Worm (Caenorhabditis elegans) whole organism, L4 larva: Measurements from ENCODE around the gene rpl-42.

ENCODE experiments used
- D1046.2 ChIP-seq: fragments of 200-800 bp; sonication (Bioruptor generic); IDR thresholded peaks from 2 replicates; pipeline ENCODE4 v1.3.6; 2022; ENCODE audit warnings: missing genetic modification characterization, missing compliant biosample characterization
- F44E2.7 ChIP-seq: fragments of 200-800 bp; sonication (Bioruptor generic); IDR thresholded peaks from 2 replicates; pipeline ENCODE4 v2.1.2; 2022; ENCODE audit warnings: missing genetic modification characterization, missing compliant biosample characterization
- T20F7.1 ChIP-seq: fragments of 200-800 bp; sonication (Bioruptor generic); optimal IDR thresholded peaks from 2 replicates; lab custom pipeline; 2018; ENCODE audit warnings: mild to moderate bottlenecking, missing genetic modification characterization, missing compliant biosample characterization
- Y105C5A.15 ChIP-seq: fragments of 200-800 bp; sonication (Bioruptor generic); IDR thresholded peaks from 2 replicates; pipeline ENCODE4 v1.3.6; 2022; ENCODE audit warnings: missing genetic modification characterization, missing compliant biosample characterization
- Y48G9A.11 ChIP-seq: fragments of 200-800 bp; sonication (Bioruptor generic); IDR thresholded peaks from 2 replicates; pipeline ENCODE4 v1.3.6; 2022; ENCODE audit warnings: missing genetic modification reagents, missing genetic modification characterization, missing compliant biosample characterization
- Y5F2A.4 ChIP-seq: fragments of 200-800 bp; sonication (Bioruptor generic); optimal IDR thresholded peaks from 2 replicates; lab custom pipeline; 2018; ENCODE audit warnings: mild to moderate bottlenecking, missing genetic modification characterization, missing compliant biosample characterization
- ZK337.2 ChIP-seq: fragments of 200-800 bp; sonication (Bioruptor generic); IDR thresholded peaks from 2 replicates; pipeline ENCODE4 v1.3.6; 2022; ENCODE audit warnings: missing genetic modification reagents, missing genetic modification characterization, missing compliant biosample characterization
- ZK546.5 ChIP-seq, 2 experiments: sonication (generic microtip); optimal IDR thresholded peaks; 2 replicates each; lab custom pipeline; 2017; ENCODE audit warnings: missing biosample characterization in 2 of 2, missing genetic modification characterization in 2 of 2
- aly-2 ChIP-seq: sonication (generic microtip); optimal IDR thresholded peaks from 2 replicates; lab custom pipeline; 2018; ENCODE audit warnings: missing biosample characterization, missing genetic modification characterization
- ceh-20 ChIP-seq: fragments of 200-800 bp; sonication (Bioruptor generic); IDR thresholded peaks from 2 replicates; pipeline ENCODE4 v1.3.6; 2022; ENCODE audit warnings: missing genetic modification reagents, missing genetic modification characterization, missing compliant biosample characterization
- ceh-62 ChIP-seq: sonication (generic microtip); optimal IDR thresholded peaks from 2 replicates; lab custom pipeline; 2017; ENCODE audit warnings: missing biosample characterization, missing genetic modification characterization
- cey-2 ChIP-seq: sonication (generic microtip); optimal IDR thresholded peaks from 3 replicates; lab custom pipeline; 2017; ENCODE audit warnings: missing genetic modification characterization, mild to moderate bottlenecking, missing compliant biosample characterization, antibody characterized with exemption, borderline replicate concordance; ENCODE audit not compliant: insufficient read depth
- dmd-9 ChIP-seq: fragments of 200-800 bp; sonication (Bioruptor generic); IDR thresholded peaks from 2 replicates; pipeline ENCODE4 v1.3.6; 2022; ENCODE audit warnings: missing genetic modification reagents, missing genetic modification characterization, missing compliant biosample characterization
- dpl-1 ChIP-seq: fragments of 150-350 bp; optimal IDR thresholded peaks from 2 replicates; lab custom pipeline; 2014; ENCODE audit warnings: missing biosample characterization, missing genetic modification reagents, missing genetic modification characterization
- duxl-1 ChIP-seq: sonication (generic microtip); optimal IDR thresholded peaks from 2 replicates; lab custom pipeline; 2016; ENCODE audit warnings: mild to moderate bottlenecking, missing genetic modification characterization, moderate library complexity, missing compliant biosample characterization; ENCODE audit not compliant: poor library complexity
- dve-1 ChIP-seq: sonication (generic microtip); optimal IDR thresholded peaks from 2 replicates; lab custom pipeline; 2017; ENCODE audit warnings: antibody characterized with exemption, mild to moderate bottlenecking, missing genetic modification characterization, missing compliant biosample characterization; ENCODE audit not compliant: insufficient read depth
- fkh-10 ChIP-seq: fragments of 150-350 bp; optimal IDR thresholded peaks from 2 replicates; lab custom pipeline; 2014; ENCODE audit warnings: missing biosample characterization, missing genetic modification reagents, missing genetic modification characterization
- fos-1 ChIP-seq: fragments of 150-350 bp; optimal IDR thresholded peaks from 2 replicates; lab custom pipeline; 2014; ENCODE audit warnings: missing biosample characterization, missing genetic modification characterization
- hif-1 ChIP-seq, 2 experiments: sonication (generic microtip); optimal IDR thresholded peaks; 2 replicates each; lab custom pipeline; 2016 to 2017; ENCODE audit warnings: missing compliant biosample characterization in 2 of 2, missing genetic modification characterization in 2 of 2, missing genetic modification reagents in 2 of 2, missing genotype in 2 of 2, mild to moderate bottlenecking in 1 of 2
- hlh-11 ChIP-seq: fragments of 200-800 bp; sonication (Bioruptor generic); optimal IDR thresholded peaks from 2 replicates; lab custom pipeline; 2018; ENCODE audit warnings: mild to moderate bottlenecking, missing genetic modification characterization, missing compliant biosample characterization
- hmg-1.1 ChIP-seq: fragments of 200-800 bp; sonication (Bioruptor generic); IDR thresholded peaks from 2 replicates; pipeline ENCODE4 v1.3.6; 2022; ENCODE audit warnings: missing genetic modification reagents, missing genetic modification characterization, missing compliant biosample characterization
- lim-7 ChIP-seq: fragments of 200-800 bp; sonication (Bioruptor generic); IDR thresholded peaks from 2 replicates; pipeline ENCODE4 v1.3.6; 2022; ENCODE audit warnings: missing genetic modification characterization, missing compliant biosample characterization
- lin-15B ChIP-seq: fragments of 150-350 bp; sonication (generic microtip); optimal IDR thresholded peaks from 3 replicates; lab custom pipeline; 2014; ENCODE audit warnings: missing biosample characterization, missing genetic modification characterization
- lin-38 ChIP-seq: fragments of 200-800 bp; sonication (Bioruptor generic); IDR thresholded peaks from 2 replicates; pipeline ENCODE4 v1.3.6; 2022; ENCODE audit warnings: missing genetic modification reagents, missing genetic modification characterization, missing compliant biosample characterization
- lsy-2 ChIP-seq, 2 experiments: fragments of 150-350 bp in 1 of 2; sonication (generic microtip) in 1 of 2; optimal IDR thresholded peaks; 2 replicates each; lab custom pipeline; 2014 to 2017; ENCODE audit warnings: missing biosample characterization in 2 of 2, missing genetic modification characterization in 2 of 2
- madf-5 ChIP-seq, 2 experiments: fragments of 200-800 bp; sonication (Bioruptor generic); IDR thresholded peaks; 2 replicates each; pipeline ENCODE4 v1.3.6; 2022; ENCODE audit warnings: missing compliant biosample characterization in 2 of 2, missing genetic modification characterization in 2 of 2
- madf-9 ChIP-seq: fragments of 200-800 bp; sonication (Bioruptor generic); conservative IDR thresholded peaks from 2 replicates; pipeline ENCODE4 v1.3.6; 2022; ENCODE audit warnings: missing genetic modification reagents, missing genetic modification characterization, missing compliant biosample characterization
- mdl-1 ChIP-seq, 2 experiments: fragments of 150-350 bp in 1 of 2; sonication (generic microtip) in 1 of 2; optimal IDR thresholded peaks; 2 replicates each; lab custom pipeline; 2014 to 2017; ENCODE audit warnings: missing biosample characterization in 2 of 2, missing genetic modification characterization in 2 of 2
- mes-2 ChIP-seq: sonication (generic microtip); optimal IDR thresholded peaks from 2 replicates; lab custom pipeline; 2016; ENCODE audit warnings: missing genotype, mild to moderate bottlenecking, missing genetic modification characterization, missing compliant biosample characterization; ENCODE audit not compliant: poor library complexity, severe bottlenecking
- mxl-3 ChIP-seq: fragments of 200-800 bp; sonication (Bioruptor generic); optimal IDR thresholded peaks from 2 replicates; lab custom pipeline; 2018; ENCODE audit warnings: mild to moderate bottlenecking, missing genetic modification characterization, missing compliant biosample characterization
- nhr-11 ChIP-seq: fragments of 150-350 bp; optimal IDR thresholded peaks from 2 replicates; lab custom pipeline; 2014; ENCODE audit warnings: missing biosample characterization, missing genetic modification characterization
- nhr-237 ChIP-seq: sonication (generic microtip); optimal IDR thresholded peaks from 2 replicates; lab custom pipeline; 2017; ENCODE audit warnings: missing biosample characterization, missing genetic modification characterization
- nhr-28 ChIP-seq: fragments of 150-350 bp; optimal IDR thresholded peaks from 2 replicates; lab custom pipeline; 2014; ENCODE audit warnings: missing biosample characterization, missing genetic modification characterization
- nhr-42 ChIP-seq: fragments of 200-800 bp; sonication (Bioruptor generic); IDR thresholded peaks from 2 replicates; pipeline ENCODE4 v1.3.6; 2022; ENCODE audit warnings: missing genetic modification characterization, missing compliant biosample characterization
- nhr-77 ChIP-seq: fragments of 150-350 bp; optimal IDR thresholded peaks from 2 replicates; lab custom pipeline; 2014; ENCODE audit warnings: missing biosample characterization, missing genetic modification characterization
- pha-4 ChIP-seq, 2 experiments: fragments of 150-350 bp in 1 of 2; fragments of 200-800 bp in 1 of 2; sonication (Bioruptor generic) in 1 of 2; IDR thresholded peaks in 1 of 2; optimal IDR thresholded peaks in 1 of 2; 2 replicates each; pipeline versions ENCODE4 v1.3.6 to Lab custom; 2014 to 2022; ENCODE audit warnings: missing genetic modification characterization in 2 of 2, missing genetic modification reagents in 2 of 2, missing biosample characterization in 1 of 2, missing compliant biosample characterization in 1 of 2
- skn-1 ChIP-seq: fragments of 150-350 bp; optimal IDR thresholded peaks from 2 replicates; lab custom pipeline; 2014; ENCODE audit warnings: missing biosample characterization, missing genetic modification characterization
- snpc-4 ChIP-seq: fragments of 150-350 bp; optimal IDR thresholded peaks from 2 replicates; lab custom pipeline; 2014; ENCODE audit warnings: missing biosample characterization, missing genetic modification characterization
- unc-130 ChIP-seq: sonication (generic microtip); optimal IDR thresholded peaks from 2 replicates; lab custom pipeline; 2016; ENCODE audit warnings: missing genetic modification reagents, missing genetic modification characterization, missing compliant biosample characterization
- unc-39 ChIP-seq: sonication (generic microtip); optimal IDR thresholded peaks from 2 replicates; lab custom pipeline; 2017; ENCODE audit warnings: missing biosample characterization, missing genetic modification characterization
- unc-62 ChIP-seq, 3 experiments: fragments of 150-350 bp in 1 of 3; sonication (generic microtip); optimal IDR thresholded peaks in 2 of 3; peaks in 1 of 3; 1 replicate in 1 of 3; 2 replicates in 2 of 3; lab custom pipeline; 2014 to 2017; ENCODE audit warnings: missing biosample characterization in 3 of 3, missing genetic modification characterization in 3 of 3, missing genetic modification reagents in 3 of 3, missing genotype in 1 of 3
- vab-7 ChIP-seq: fragments of 200-800 bp; sonication (Bioruptor generic); IDR thresholded peaks from 2 replicates; pipeline ENCODE4 v1.3.6; 2022; ENCODE audit warnings: missing genetic modification reagents, missing genetic modification characterization, missing compliant biosample characterization
- zip-11 ChIP-seq: fragments of 200-800 bp; sonication (Bioruptor generic); IDR thresholded peaks from 2 replicates; pipeline ENCODE4 v1.3.6; 2022; ENCODE audit warnings: missing genetic modification characterization, missing compliant biosample characterization

Gene rpl-42

ce11 chrII:11097154-11097887 lies 4.8 kb downstream of the rpl-42 start, which contains the start of the genes rpl-36.A and nuo-1 (continued):
- TF ChIP-seq madf-9 (GFP tag; lab: Robert Waterston, UW) (no peak), hlh-11 (tag; lab: Kevin White, UChicago) (peak; percentile 80), D1046.2 (GFP tag; lab: Robert Waterston, UW) (peak; percentile 98), snpc-4 (tag; lab: Kevin White, UChicago) (no peak), dve-1 (tag; lab: Kevin White, UChicago) (peak; percentile 71), dmd-9 (GFP tag; lab: Robert Waterston, UW) (no peak), hmg-1.1 (peak; percentile 72), vab-7 (GFP tag; lab: Robert Waterston, UW) (no peak), ceh-20 (GFP tag; lab: Robert Waterston, UW) (peak; percentile 43; the same call in 1 of the 2 replicates), fkh-10 (GFP tag; lab: Kevin White, UChicago) (peak; percentile 1), unc-130 (GFP tag; lab: Kevin White, UChicago) (peak; percentile 50), nhr-77 (tag; lab: Kevin White, UChicago) (peak; percentile 86), T20F7.1 (GFP tag; lab: Kevin White, UChicago) (peak; percentile 96), zip-11 (GFP tag; lab: Robert Waterston, UW) (no peak), fos-1 (tag; lab: Kevin White, UChicago) (no peak), hif-1 (tag; optimal IDR thresholded peaks at IDR 0.05; lab: Kevin White, UChicago) (peak in 1 of 2 experiments; percentile 74), Y48G9A.11 (GFP tag; lab: Robert Waterston, UW) (peak; percentile 83), madf-5 (GFP tag; IDR thresholded peaks at IDR 0.05; lab: Robert Waterston, UW) (no peak), unc-39 (tag; lab: Kevin White, UChicago) (no peak), mes-2 (peak; percentile 86), nhr-28 (tag; lab: Kevin White, UChicago) (peak; percentile 48), dpl-1 (GFP tag; lab: Kevin White, UChicago) (peak; percentile 83), Y5F2A.4 (GFP tag; lab: Kevin White, UChicago) (no peak), lin-38 (GFP tag; lab: Robert Waterston, UW) (peak; percentile 78), lin-15B (tag; lab: Kevin White, UChicago) (no peak), nhr-42 (no peak), ZK337.2 (GFP tag; lab: Robert Waterston, UW) (no peak), ZK546.5 (tag; optimal IDR thresholded peaks at IDR 0.05; lab: Kevin White, UChicago) (peak in 1 of 2 experiments; percentile 6), Y105C5A.15 (no peak), mxl-3 (GFP tag; lab: Kevin White, UChicago) (peak; percentile 36), F44E2.7 (GFP tag; lab: Robert Waterston, UW) (no peak), duxl-1 (tag; lab: Kevin White, UChicago) (peak; percentile 33), lsy-2 (tag; optimal IDR thresholded peaks at IDR 0.05; lab: Kevin White, UChicago) (peak; percentile 91 to 99), nhr-11 (peak; percentile 67), aly-2 (tag; lab: Kevin White, UChicago) (no peak)
- TF ChIP-seq, all 104 proteins: peak for 36

ce11 chrII:11099841-11100240 lies 7.3 kb downstream of the rpl-42 start, which contains the start of gene C09H10.4:
Gene C09H10.4, plus strand, starts transcription at chrII:11100141.
- no peak for TF ChIP-seq mdl-1 (tag; optimal IDR thresholded peaks at IDR 0.05; lab: Kevin White, UChicago)
- TF ChIP-seq cey-2 (tag; lab: Kevin White, UChicago), result no peak
- TF ChIP-seq lim-7 (GFP tag; lab: Robert Waterston, UW), result no peak
- TF ChIP-seq unc-62 (GFP tag; optimal IDR thresholded peaks at IDR 0.05 in 1 of 2; lab: Kevin White, UChicago), result peak in 1 of 2 experiments; percentile 36
- no peak for TF ChIP-seq unc-62 (tag; optimal IDR thresholded peaks at IDR 0.05; lab: Kevin White, UChicago)
- no peak for TF ChIP-seq skn-1 (tag; lab: Kevin White, UChicago)
- TF ChIP-seq ceh-62 (tag; lab: Kevin White, UChicago), result no peak
- TF ChIP-seq nhr-237 (tag; lab: Kevin White, UChicago), result no peak
- 0 out of 2 replicates have a peak, but pooled peaks have one; percentile 11 for TF ChIP-seq pha-4 (GFP tag; IDR thresholded peaks at IDR 0.05; lab: Robert Waterston, UW)
- TF ChIP-seq pha-4 (tag; optimal IDR thresholded peaks at IDR 0.05; lab: Kevin White, UChicago), result no peak
- no peak for TF ChIP-seq D1046.2 (GFP tag; lab: Robert Waterston, UW)
- TF ChIP-seq hlh-11 (tag; lab: Kevin White, UChicago), result no peak
- no peak for TF ChIP-seq madf-5 (GFP tag; IDR thresholded peaks at IDR 0.05; lab: Robert Waterston, UW)
- TF ChIP-seq snpc-4 (tag; lab: Kevin White, UChicago), result no peak
- no peak for TF ChIP-seq hmg-1.1
